Fruit fly (Drosophila melanogaster): ENCODE measurements around the gene CG9330.

CG9330 gene

DNA sequence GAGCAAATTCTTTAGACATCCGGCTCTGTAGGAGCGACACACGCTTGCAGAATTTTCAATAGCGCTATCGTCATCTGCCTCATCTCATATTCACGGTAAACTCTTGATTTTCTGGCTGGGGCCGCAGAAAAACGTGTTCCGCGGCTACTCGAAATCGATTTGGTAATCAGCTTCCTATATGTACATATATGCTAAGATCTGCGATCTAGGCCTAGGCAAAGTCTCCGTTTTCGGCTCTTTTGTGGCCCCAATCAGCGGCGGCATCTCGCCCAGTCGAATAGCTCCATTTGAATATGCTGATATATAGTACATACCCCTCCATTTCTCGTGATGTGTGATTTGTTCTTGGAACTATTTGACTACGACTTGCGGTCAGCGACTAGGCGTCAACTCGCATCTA, 23.0 kb upstream of the CG9330 start:
- no peak for TF ChIP-seq N (GFP tag; optimal IDR thresholded peaks at IDR 0.05)
- no peak for TF ChIP-seq Mio (GFP tag; optimal IDR thresholded peaks at IDR 0.05)
- no peak for TF ChIP-seq ey (GFP tag; optimal IDR thresholded peaks at IDR 0.05)
- no peak for TF ChIP-seq GATAd (GFP tag; optimal IDR thresholded peaks at IDR 0.05)
- TF ChIP-seq rgr (GFP tag; optimal IDR thresholded peaks at IDR 0.05): no peak
- no peak for TF ChIP-seq Rel (GFP tag; optimal IDR thresholded peaks at IDR 0.05)
- no peak for TF ChIP-seq Rel (tag; optimal IDR thresholded peaks at IDR 0.05)
- no peak for TF ChIP-seq dmrt93B (GFP tag; optimal IDR thresholded peaks at IDR 0.05)
- TF ChIP-seq brk (GFP tag; optimal IDR thresholded peaks at IDR 0.05): no peak
- no peak for TF ChIP-seq Hr78 (GFP tag; optimal IDR thresholded peaks at IDR 0.05)
- no peak for TF ChIP-seq Hnf4 (GFP tag; optimal IDR thresholded peaks at IDR 0.05)
- no peak for TF ChIP-seq lola (GFP tag; optimal IDR thresholded peaks at IDR 0.05)
- no peak for TF ChIP-seq fru (GFP tag; optimal IDR thresholded peaks at IDR 0.05)

DNA sequence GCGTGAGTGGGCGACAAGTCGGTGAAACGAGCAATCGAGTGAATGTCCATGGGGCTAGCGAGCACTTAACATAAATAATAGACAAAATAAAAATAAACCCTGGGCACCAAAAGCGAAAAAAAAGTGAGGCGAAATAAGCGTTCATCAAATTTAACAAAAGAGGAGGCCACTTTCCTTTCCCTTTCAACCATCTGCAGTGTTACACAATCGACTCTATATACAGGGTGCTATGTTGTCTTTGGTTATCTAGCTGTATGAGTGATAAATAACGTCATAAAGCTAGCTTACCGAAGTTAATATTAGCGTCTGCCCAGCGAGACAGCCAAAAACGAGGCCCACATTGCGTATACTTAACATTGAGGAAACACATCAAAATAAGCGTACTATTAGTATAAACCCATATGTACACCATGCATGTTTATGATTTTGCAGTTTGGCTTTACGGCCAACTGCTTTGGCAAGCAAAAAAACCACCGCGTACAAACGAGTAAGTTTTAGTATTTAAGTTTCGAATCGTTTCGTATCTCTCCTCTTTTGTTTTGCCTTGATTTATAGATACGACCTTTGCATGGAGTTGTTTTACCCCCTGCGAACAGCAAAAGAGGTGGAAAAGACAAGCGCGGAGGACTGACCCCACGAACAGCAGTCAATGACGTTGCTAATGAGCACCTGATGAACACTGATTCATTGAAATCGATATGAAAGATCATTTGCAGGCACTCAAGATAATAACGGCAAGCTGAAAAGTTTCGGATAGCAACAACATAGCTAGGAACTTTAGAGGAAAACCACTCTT, 20.9 kb upstream of the CG9330 start:
- TF ChIP-seq psq (GFP tag; optimal IDR thresholded peaks at IDR 0.05) (no peak), dmrt93B (GFP tag; optimal IDR thresholded peaks at IDR 0.05) (no peak), Hnf4 (GFP tag; optimal IDR thresholded peaks at IDR 0.05) (no peak), OdsH (GFP tag; optimal IDR thresholded peaks at IDR 0.05) (no peak), h (GFP tag; optimal IDR thresholded peaks at IDR 0.05) (no peak)

DNA sequence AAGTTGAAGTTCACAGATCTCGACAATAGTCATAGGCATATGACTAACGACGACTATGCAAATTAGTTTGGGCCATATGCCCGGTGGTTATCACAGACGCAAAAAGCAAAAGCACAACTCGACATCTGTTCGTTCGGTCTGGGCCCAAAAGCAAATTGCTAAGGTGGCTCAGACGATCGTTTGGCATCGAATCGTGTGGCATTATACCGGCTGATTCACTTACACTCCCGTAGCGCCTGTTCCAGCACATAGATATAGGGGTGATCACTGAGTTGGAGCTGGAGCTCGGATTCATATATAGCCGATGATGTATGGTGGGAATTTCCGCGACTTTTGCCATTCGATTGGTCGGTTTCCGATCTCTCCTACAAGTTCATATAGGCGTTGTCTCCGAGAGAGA, 19.9 kb upstream of the CG9330 start:
- TF ChIP-seq Sp1 (GFP tag; optimal IDR thresholded peaks at IDR 0.05): no peak
- no peak for TF ChIP-seq foxo (GFP tag; optimal IDR thresholded peaks at IDR 0.05)

DNA sequence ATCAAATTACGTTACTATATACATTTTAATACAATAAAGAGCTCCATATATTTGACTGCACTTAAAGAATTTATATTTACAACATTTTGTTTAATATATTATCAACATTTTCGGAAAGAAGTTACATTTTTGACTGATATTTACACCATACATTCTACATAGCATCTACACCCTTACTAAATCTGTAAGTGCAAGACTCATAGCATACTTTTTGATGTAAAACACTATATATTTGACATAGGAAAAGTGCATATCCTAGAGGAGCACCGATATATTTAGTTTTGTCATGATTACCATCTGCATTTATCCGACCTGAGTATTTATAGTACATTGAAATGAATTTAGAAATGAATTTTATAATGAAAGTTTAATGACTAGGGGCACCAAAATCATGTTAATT, 17.1 kb upstream of the CG9330 start:
- peak; percentile 42 for TF ChIP-seq Myc (optimal IDR thresholded peaks at IDR 0.05)
- TF ChIP-seq pan (optimal IDR thresholded peaks at IDR 0.05): no peak

DNA sequence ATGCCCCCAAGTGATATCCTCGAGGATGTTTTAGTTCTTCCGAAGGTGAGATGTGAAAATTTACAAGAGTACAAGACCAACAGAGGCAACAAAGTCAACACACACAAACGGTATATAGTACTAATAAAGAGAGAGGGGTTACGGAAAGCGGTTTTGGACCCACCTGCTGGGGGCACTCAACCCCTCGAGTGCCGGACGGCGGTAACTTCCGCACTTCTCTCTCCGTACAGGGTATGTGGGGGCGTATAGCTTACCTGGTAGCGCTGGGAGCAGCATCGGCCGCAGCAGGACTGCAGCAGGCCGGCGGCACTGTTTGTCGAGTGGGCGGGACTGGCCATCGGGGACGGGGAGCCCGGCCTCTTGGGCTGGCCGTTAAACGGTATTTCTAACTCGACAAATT, 16.6 kb upstream of the CG9330 start:
- TF ChIP-seq woc (GFP tag; optimal IDR thresholded peaks at IDR 0.05) (no peak), Mio (GFP tag; optimal IDR thresholded peaks at IDR 0.05) (no peak), brk (GFP tag; optimal IDR thresholded peaks at IDR 0.05) (no peak), rgr (GFP tag; optimal IDR thresholded peaks at IDR 0.05) (no peak), dl (GFP tag; optimal IDR thresholded peaks at IDR 0.05; ENCODE audit: insufficient read depth in 1 of 2, partially characterized antibody in 2 of 2) (no peak), Hr78 (GFP tag; optimal IDR thresholded peaks at IDR 0.05) (no peak)

DNA sequence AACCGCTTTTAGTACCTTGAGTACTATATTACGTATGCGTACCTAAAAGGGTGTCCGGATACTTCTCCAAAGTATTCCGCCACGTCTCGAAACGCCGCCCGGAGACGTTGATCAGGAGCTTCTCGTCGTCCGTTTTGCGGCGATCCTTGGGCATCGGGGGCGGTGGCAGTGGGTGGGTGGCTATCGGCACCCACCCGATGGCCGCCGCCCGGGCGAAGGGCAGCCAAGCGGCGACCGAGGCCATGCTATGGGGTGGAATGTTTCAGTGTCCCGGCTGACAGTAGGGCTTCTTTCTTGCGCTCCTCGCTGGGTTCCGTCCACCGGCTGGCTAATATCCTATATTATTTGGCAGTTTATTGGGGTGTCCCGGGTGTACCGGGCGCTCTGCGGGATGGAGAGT, 11.6 kb upstream of the CG9330 start:
- TF ChIP-seq Dfd (GFP tag; optimal IDR thresholded peaks at IDR 0.05) (peak; percentile 92), OdsH (GFP tag; optimal IDR thresholded peaks at IDR 0.05) (no peak)

DNA sequence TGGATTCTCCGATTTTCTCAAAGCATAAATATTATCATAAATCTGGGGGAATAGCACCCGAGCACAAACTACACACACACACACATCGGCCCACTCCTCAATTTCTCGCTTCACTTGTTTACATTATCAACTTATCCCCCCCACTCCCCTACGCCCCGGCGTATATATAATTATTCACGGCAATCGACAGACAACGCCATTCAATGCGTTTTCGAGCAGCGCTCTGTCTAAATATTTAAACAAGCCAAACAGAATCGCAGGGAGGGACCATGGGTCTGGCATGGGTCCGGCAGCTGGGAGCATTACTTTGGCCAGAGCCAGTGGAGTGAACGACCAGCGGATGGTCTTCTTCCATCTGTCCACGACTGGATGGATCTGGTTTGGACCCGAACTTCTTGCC, 10.4 kb upstream of the CG9330 start:
- TF ChIP-seq Dif (GFP tag; optimal IDR thresholded peaks at IDR 0.05; ENCODE audit: partially characterized antibody): no peak
- TF ChIP-seq dmrt93B (GFP tag; optimal IDR thresholded peaks at IDR 0.05): peak; percentile 36
- TF ChIP-seq fru (GFP tag; optimal IDR thresholded peaks at IDR 0.05): peak; percentile 59
- TF ChIP-seq Dfd (GFP tag; optimal IDR thresholded peaks at IDR 0.05): no peak
- TF ChIP-seq HLH106 (tag; optimal IDR thresholded peaks at IDR 0.05): peak; percentile 30
- TF ChIP-seq Mio (GFP tag; optimal IDR thresholded peaks at IDR 0.05): peak; percentile 14
- TF ChIP-seq GATAd (GFP tag; optimal IDR thresholded peaks at IDR 0.05): peak; percentile 36
- TF ChIP-seq lola (GFP tag; optimal IDR thresholded peaks at IDR 0.05): no peak
- no peak for TF ChIP-seq CrebA (GFP tag; optimal IDR thresholded peaks at IDR 0.05; ENCODE audit: borderline replicate concordance)
- no peak for TF ChIP-seq dl (GFP tag; optimal IDR thresholded peaks at IDR 0.05; ENCODE audit: insufficient read depth in 1 of 2, partially characterized antibody in 2 of 2)
- peak; percentile 82 for TF ChIP-seq Hnf4 (GFP tag; optimal IDR thresholded peaks at IDR 0.05)
- peak; percentile 85 for TF ChIP-seq rgr (GFP tag; optimal IDR thresholded peaks at IDR 0.05)
- no peak for TF ChIP-seq sv (GFP tag; optimal IDR thresholded peaks at IDR 0.05)
- no peak for TF ChIP-seq woc (GFP tag; optimal IDR thresholded peaks at IDR 0.05)
- peak; percentile 80 for TF ChIP-seq OdsH (GFP tag; optimal IDR thresholded peaks at IDR 0.05)
- peak; percentile 62 for TF ChIP-seq tai (GFP tag; optimal IDR thresholded peaks at IDR 0.05)
- no peak for TF ChIP-seq Myc (optimal IDR thresholded peaks at IDR 0.05)
- peak; percentile 78 for TF ChIP-seq br (GFP tag; optimal IDR thresholded peaks at IDR 0.05)
- no peak for TF ChIP-seq pan (optimal IDR thresholded peaks at IDR 0.05)
- no peak for TF ChIP-seq Rel (GFP tag; optimal IDR thresholded peaks at IDR 0.05)
- peak; percentile 59 for TF ChIP-seq Rel (tag; optimal IDR thresholded peaks at IDR 0.05)
- no peak for TF ChIP-seq Vsx2 (GFP tag; optimal IDR thresholded peaks at IDR 0.05; ENCODE audit: partially characterized antibody)
- peak in 1 of 2 experiments; percentile 55 for TF ChIP-seq foxo (GFP tag; optimal IDR thresholded peaks at IDR 0.05)
- peak; percentile 39 for TF ChIP-seq Jra (GFP tag; optimal IDR thresholded peaks at IDR 0.05)
- no peak for TF ChIP-seq Abd-B (GFP tag; optimal IDR thresholded peaks at IDR 0.05)
- TF ChIP-seq psq (GFP tag; optimal IDR thresholded peaks at IDR 0.05): peak; percentile 52
- peak; percentile 95 for TF ChIP-seq Hr83 (GFP tag; optimal IDR thresholded peaks at IDR 0.05; ENCODE audit: poor library complexity, severe bottlenecking)
- no peak for TF ChIP-seq CG9705 (GFP tag; optimal IDR thresholded peaks at IDR 0.05)
- TF ChIP-seq Hr78 (GFP tag; optimal IDR thresholded peaks at IDR 0.05): no peak
- no peak for TF ChIP-seq jim (GFP tag; optimal IDR thresholded peaks at IDR 0.05)

Measured in whole organism, wandering third instar larva.